Worm (Caenorhabditis elegans): Measurements from ENCODE around the gene K12H4.3.
A peak's percentile ranks its signal among the peaks of the same experiment; 100 is the strongest.

The K12H4.3 gene

ce11 chrIII:8027942-8028341, 17.9 kb upstream of the K12H4.3 start, which contains the start of gene mdt-30:
Gene mdt-30, minus strand, starts transcription at chrIII:8028042.
- TF ChIP-seq aha-1 (tag) (peak; percentile 28), lin-39 (tag; optimal IDR thresholded peaks at IDR 0.05) (no peak)

- no peak for TF ChIP-seq ztf-7 (tag; optimal IDR thresholded peaks at IDR 0.05)
- TF ChIP-seq mep-1 (tag; optimal IDR thresholded peaks at IDR 0.05), result peak; percentile 74
- TF ChIP-seq zip-2 (tag; optimal IDR thresholded peaks at IDR 0.05), result no peak
- TF ChIP-seq lsy-2 (tag; optimal IDR thresholded peaks at IDR 0.05), result peak in 1 of 2 experiments; percentile 86
- TF ChIP-seq daf-19 (GFP tag; conservative IDR thresholded peaks at IDR 0.05), result no peak
- no peak for TF ChIP-seq nhr-42 (GFP tag; IDR thresholded peaks at IDR 0.05)
- no peak for TF ChIP-seq attf-4 (tag; optimal IDR thresholded peaks at IDR 0.05)
- no peak for TF ChIP-seq nhr-237 (tag; optimal IDR thresholded peaks at IDR 0.05)
- no peak for TF ChIP-seq dmd-9 (GFP tag; IDR thresholded peaks at IDR 0.05)
- peak; percentile 40 for TF ChIP-seq rbr-2 (tag; optimal IDR thresholded peaks at IDR 0.05)
- peak; percentile 93 for TF ChIP-seq aha-1 (tag)
- no peak for TF ChIP-seq cey-2 (tag; optimal IDR thresholded peaks at IDR 0.05; ENCODE audit: borderline replicate concordance, insufficient read depth)
- TF ChIP-seq hlh-30 (tag; optimal IDR thresholded peaks at IDR 0.05; ENCODE audit: insufficient read depth), result peak; percentile 52
- no peak for TF ChIP-seq Y5F2A.4 (GFP tag; optimal IDR thresholded peaks at IDR 0.05)
- TF ChIP-seq egl-43 (GFP tag; IDR thresholded peaks at IDR 0.05), result no peak
- TF ChIP-seq mes-2 (tag; optimal IDR thresholded peaks at IDR 0.05; ENCODE audit: poor library complexity, severe bottlenecking), result peak; percentile 84
- TF ChIP-seq ceh-28 (tag; optimal IDR thresholded peaks at IDR 0.05), result no peak
- TF ChIP-seq nhr-6 (tag; optimal IDR thresholded peaks at IDR 0.05), result peak; percentile 5
- no peak for TF ChIP-seq saeg-2 (GFP tag; IDR thresholded peaks at IDR 0.05)
- TF ChIP-seq zfp-2 (tag; optimal IDR thresholded peaks at IDR 0.05), result no peak
- no peak for TF ChIP-seq spr-1 (tag; optimal IDR thresholded peaks at IDR 0.05)
- TF ChIP-seq mdt-29 (GFP tag; IDR thresholded peaks at IDR 0.05), result no peak
- TF ChIP-seq hmg-1.1 (GFP tag; IDR thresholded peaks at IDR 0.05), result 0 out of 2 replicates have a peak, but pooled peaks have one; percentile 47
- no peak for TF ChIP-seq vab-7 (GFP tag; IDR thresholded peaks at IDR 0.05)
- no peak for TF ChIP-seq php-3 (GFP tag; IDR thresholded peaks at IDR 0.05)
- TF ChIP-seq zag-1 (tag; optimal IDR thresholded peaks at IDR 0.05), result no peak
- TF ChIP-seq tag-97 (GFP tag; IDR thresholded peaks at IDR 0.05), result no peak
- TF ChIP-seq dmd-8 (GFP tag; IDR thresholded peaks at IDR 0.05), result no peak
- peak; percentile 65 for TF ChIP-seq dve-1 (tag; optimal IDR thresholded peaks at IDR 0.05; ENCODE audit: insufficient read depth)
- TF ChIP-seq nhr-77 (tag; optimal IDR thresholded peaks at IDR 0.05), result peak; percentile 2
- peak; percentile 4 for TF ChIP-seq nhr-28 (tag; optimal IDR thresholded peaks at IDR 0.05)
- peak; percentile 87 for TF ChIP-seq dpl-1 (GFP tag; optimal IDR thresholded peaks at IDR 0.05)
- TF ChIP-seq jun-1 (tag; optimal IDR thresholded peaks at IDR 0.05), result no peak
- TF ChIP-seq snpc-4 (tag; optimal IDR thresholded peaks at IDR 0.05), result no peak
- no peak for TF ChIP-seq F26F4.8 (GFP tag; conservative IDR thresholded peaks at IDR 0.05)
Observed at ce11 chrIII:8029487-8029886, 16.3 kb upstream of the K12H4.3 start, which contains the start of gene F44B9.8. Gene F44B9.8, minus strand, starts transcription at chrIII:8029649.

- TF ChIP-seq unc-62 (GFP tag; optimal IDR thresholded peaks at IDR 0.05 in 1 of 2), result no peak
- TF ChIP-seq unc-62 (tag; optimal IDR thresholded peaks at IDR 0.05), result no peak
- TF ChIP-seq F26F4.8 (GFP tag; conservative IDR thresholded peaks at IDR 0.05), result no peak
- TF ChIP-seq mes-2 (tag; optimal IDR thresholded peaks at IDR 0.05; ENCODE audit: poor library complexity, severe bottlenecking), result no peak
- TF ChIP-seq zip-2 (tag; optimal IDR thresholded peaks at IDR 0.05), result no peak
- no peak for TF ChIP-seq F49E8.2 (tag; optimal IDR thresholded peaks at IDR 0.05; ENCODE audit: borderline replicate concordance)
- TF ChIP-seq hlh-11 (tag; optimal IDR thresholded peaks at IDR 0.05), result no peak
- no peak for TF ChIP-seq zip-11 (GFP tag; IDR thresholded peaks at IDR 0.05)
- no peak for TF ChIP-seq nhr-111 (GFP tag; optimal IDR thresholded peaks at IDR 0.05)
- TF ChIP-seq spr-1 (tag; optimal IDR thresholded peaks at IDR 0.05), result no peak
- TF ChIP-seq lin-29 (GFP tag; IDR thresholded peaks at IDR 0.05), result no peak
- no peak for TF ChIP-seq nhr-77 (tag; optimal IDR thresholded peaks at IDR 0.05)
- TF ChIP-seq jun-1 (tag; optimal IDR thresholded peaks at IDR 0.05), result no peak
- no peak for TF ChIP-seq ceh-32 (tag; optimal IDR thresholded peaks at IDR 0.05; ENCODE audit: poor library complexity)
- no peak for TF ChIP-seq lin-15B (tag; optimal IDR thresholded peaks at IDR 0.05)
- TF ChIP-seq fos-1 (tag; optimal IDR thresholded peaks at IDR 0.05), result no peak
- no peak for TF ChIP-seq mdl-1 (tag; optimal IDR thresholded peaks at IDR 0.05)
Observed at ce11 chrIII:8030963-8031362, 14.9 kb upstream of the K12H4.3 start, which contains the start of gene F44B9.9. Gene F44B9.9, minus strand, starts transcription at chrIII:8031063.
